Worm (Caenorhabditis elegans): Measurements from ENCODE around the gene skpo-1.

ce11 chrII:8392215-8392614 is 12.4 kb downstream of the skpo-1 start:
- TF ChIP-seq W03F9.2 (tag; optimal IDR thresholded peaks at IDR 0.05) (no peak), dao-5 (tag; optimal IDR thresholded peaks at IDR 0.05) (no peak), him-1 (tag; optimal IDR thresholded peaks at IDR 0.05) (no peak)

Measured in whole organism, L4/young adult.